Worm (Caenorhabditis elegans) whole organism, L4/young adult: ENCODE data around the gene irld-22.

Experiments used
- W03F9.2 ChIP-seq: fragments of 150-350 bp; optimal IDR thresholded peaks from 2 replicates; lab custom pipeline; 2014; ENCODE audit warnings: missing biosample characterization, missing genetic modification characterization
- dao-5 ChIP-seq: sonication (generic microtip); optimal IDR thresholded peaks from 2 replicates; lab custom pipeline; 2016; ENCODE audit warnings: missing genotype, missing genetic modification characterization, moderate library complexity, missing compliant biosample characterization
- him-1 ChIP-seq: sonication (generic microtip); optimal IDR thresholded peaks from 2 replicates; lab custom pipeline; 2016; ENCODE audit warnings: missing genotype, missing genetic modification reagents, missing genetic modification characterization, missing compliant biosample characterization

DNA sequence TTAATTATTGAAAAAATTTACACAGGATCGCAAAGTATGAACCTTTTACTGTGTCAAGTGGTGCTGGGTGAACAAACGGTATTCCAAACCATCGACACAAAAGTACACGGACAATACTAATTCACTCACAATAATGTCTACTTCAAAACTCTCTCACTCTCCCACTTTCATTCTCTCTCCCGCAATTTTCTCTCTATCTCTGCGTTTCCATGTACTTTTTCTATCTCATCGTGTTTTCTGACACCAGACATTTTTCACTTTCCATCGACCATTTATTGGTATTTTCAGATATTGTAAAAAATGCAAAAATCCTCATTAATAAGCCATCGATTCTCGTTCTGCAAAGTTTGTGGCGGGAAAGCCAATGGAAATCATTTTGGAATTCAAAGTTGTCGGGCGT lies 5.8 kb upstream of the irld-22 start, which contains the start of gene nhr-156:
- TF ChIP-seq him-1 (tag; lab: Kevin White, UChicago), result no peak
- TF ChIP-seq W03F9.2 (tag; lab: Kevin White, UChicago), result no peak
- no peak for TF ChIP-seq dao-5 (tag; lab: Kevin White, UChicago)
